Fruit fly (Drosophila melanogaster) whole organism, embryonic: ENCODE data around the gene dwg.

Experiments
- Antp ChIP-seq: fragments of 200-800 bp; sonication (Bioruptor generic); optimal IDR thresholded peaks from 3 replicates; lab custom pipeline; 2016; ENCODE audit warnings: missing biosample characterization, missing genetic modification characterization
- Asciz ChIP-seq: fragments of 200-800 bp; sonication (Bioruptor generic); optimal IDR thresholded peaks from 2 replicates; lab custom pipeline; 2017; ENCODE audit warnings: missing biosample characterization, mild to moderate bottlenecking, missing genetic modification characterization, missing genetic modification reagents
- CG10147 ChIP-seq: fragments of 200-800 bp; sonication (Bioruptor generic); optimal IDR thresholded peaks from 2 replicates; lab custom pipeline; 2019; ENCODE audit warnings: missing biosample characterization, mild to moderate bottlenecking, missing genetic modification characterization, moderate library complexity
- CG11398 ChIP-seq: fragments of 200-800 bp; sonication (Bioruptor generic); optimal IDR thresholded peaks from 2 replicates; lab custom pipeline; 2016; ENCODE audit warnings: missing biosample characterization, missing genetic modification characterization
- CG11695 ChIP-seq: fragments of 200-800 bp; sonication (Bioruptor generic); IDR thresholded peaks from 3 replicates; pipeline ENCODE4 v1.3.6; 2022; ENCODE audit warnings: missing biosample characterization, missing genetic modification characterization
- CG12104 ChIP-seq: fragments of 200-800 bp; sonication (Bioruptor generic); optimal IDR thresholded peaks from 3 replicates; lab custom pipeline; 2016; ENCODE audit warnings: missing biosample characterization, missing genetic modification characterization
- CG13287 ChIP-seq: fragments of 200-800 bp; sonication (Bioruptor generic); IDR thresholded peaks from 2 replicates; pipeline ENCODE4 v1.3.6; 2022; ENCODE audit warnings: missing biosample characterization, missing genetic modification characterization; ENCODE audit not compliant: partially characterized antibody
- CG15696 ChIP-seq: fragments of 200-800 bp; sonication (Bioruptor generic); optimal IDR thresholded peaks from 2 replicates; lab custom pipeline; 2019; ENCODE audit warnings: missing biosample characterization, mild to moderate bottlenecking, missing genetic modification characterization, moderate library complexity
- CG2202 ChIP-seq: fragments of 200-800 bp; sonication (Bioruptor generic); optimal IDR thresholded peaks from 2 replicates; lab custom pipeline; 2018; ENCODE audit warnings: missing biosample characterization, mild to moderate bottlenecking, missing genetic modification characterization
- CG31365 ChIP-seq: fragments of 200-800 bp; sonication (Bioruptor generic); optimal IDR thresholded peaks from 2 replicates; lab custom pipeline; 2018; ENCODE audit warnings: missing biosample characterization, mild to moderate bottlenecking, missing genetic modification characterization
- CG32532 ChIP-seq: fragments of 200-800 bp; sonication (Bioruptor generic); IDR thresholded peaks from 2 replicates; pipeline ENCODE4 v1.3.6; 2022; ENCODE audit warnings: missing biosample characterization, missing genetic modification characterization
- CG34376 ChIP-seq: fragments of 200-800 bp; sonication (Bioruptor generic); optimal IDR thresholded peaks from 2 replicates; lab custom pipeline; 2018; ENCODE audit warnings: missing biosample characterization, mild to moderate bottlenecking, missing genetic modification characterization
- CG3995 ChIP-seq: fragments of 200-800 bp; sonication (Bioruptor generic); optimal IDR thresholded peaks from 3 replicates; lab custom pipeline; 2016; ENCODE audit warnings: missing biosample characterization, missing genetic modification characterization
- CG5245 ChIP-seq: fragments of 200-800 bp; sonication (Bioruptor generic); optimal IDR thresholded peaks from 3 replicates; lab custom pipeline; 2016; ENCODE audit warnings: missing biosample characterization, missing genetic modification characterization
- CG6272 ChIP-seq: fragments of 200-800 bp; sonication (Bioruptor generic); IDR thresholded peaks from 2 replicates; pipeline ENCODE4 v1.3.6; 2022; ENCODE audit warnings: missing biosample characterization, missing genetic modification characterization
- CG6791 ChIP-seq: fragments of 200-800 bp; sonication (Bioruptor generic); IDR thresholded peaks from 3 replicates; pipeline ENCODE4 v1.3.6; 2022; ENCODE audit warnings: missing biosample characterization, missing genetic modification characterization; ENCODE audit not compliant: partially characterized antibody
- CG9215 ChIP-seq: fragments of 200-800 bp; sonication (Bioruptor generic); IDR thresholded peaks from 2 replicates; pipeline ENCODE4 v1.3.6; 2022; ENCODE audit warnings: missing biosample characterization, missing genetic modification characterization
- Dfd ChIP-seq, 2 experiments: fragments of >200 bp; optimal IDR thresholded peaks; 2 replicates each; lab custom pipeline; 2017; ENCODE audit warnings: missing biosample characterization in 2 of 2, missing genetic modification characterization in 2 of 2
- Fer3 ChIP-seq: fragments of 200-800 bp; sonication (Bioruptor generic); optimal IDR thresholded peaks from 2 replicates; lab custom pipeline; 2018; ENCODE audit warnings: missing biosample characterization, mild to moderate bottlenecking, missing genetic modification characterization, moderate library complexity
- HLHmδ ChIP-seq: fragments of 200-800 bp; sonication (Bioruptor generic); optimal IDR thresholded peaks from 2 replicates; lab custom pipeline; 2018; ENCODE audit warnings: missing biosample characterization, mild to moderate bottlenecking, missing genetic modification characterization, moderate library complexity
- HmgZ ChIP-seq: fragments of 200-800 bp; sonication (Bioruptor generic); optimal IDR thresholded peaks from 2 replicates; lab custom pipeline; 2018; ENCODE audit warnings: missing biosample characterization, mild to moderate bottlenecking, missing genetic modification characterization
- Hmr ChIP-seq: fragments of 200-800 bp; sonication (Bioruptor generic); optimal IDR thresholded peaks from 3 replicates; lab custom pipeline; 2017; ENCODE audit warnings: mild to moderate bottlenecking, missing biosample characterization, missing genetic modification reagents, missing genetic modification characterization
- Hr51 ChIP-seq, 2 experiments: fragments of 200-800 bp; sonication (Bioruptor generic); optimal IDR thresholded peaks; 2 replicates in 1 of 2; 3 replicates in 1 of 2; lab custom pipeline; 2016 to 2018; ENCODE audit warnings: missing biosample characterization in 2 of 2, missing genetic modification characterization in 2 of 2, mild to moderate bottlenecking in 1 of 2, moderate library complexity in 1 of 2
- Lim3 ChIP-seq: fragments of 200-800 bp; sonication (Bioruptor generic); IDR thresholded peaks from 2 replicates; pipeline ENCODE4 v1.3.6; 2022; ENCODE audit warnings: missing biosample characterization, missing genetic modification characterization
- NC2α ChIP-seq: fragments of 200-800 bp; sonication (Bioruptor generic); optimal IDR thresholded peaks from 2 replicates; lab custom pipeline; 2016; ENCODE audit warnings: missing biosample characterization, missing genetic modification characterization
- Oaz ChIP-seq: fragments of 200-800 bp; sonication (Bioruptor generic); IDR thresholded peaks from 2 replicates; pipeline ENCODE4 v1.3.6; 2022; ENCODE audit warnings: missing biosample characterization, missing genetic modification characterization
- Oli ChIP-seq: fragments of 200-800 bp; sonication (Bioruptor generic); optimal IDR thresholded peaks from 2 replicates; lab custom pipeline; 2018; ENCODE audit warnings: missing biosample characterization, mild to moderate bottlenecking, missing genetic modification characterization, moderate library complexity
- Rx ChIP-seq: fragments of 200-800 bp; sonication (Bioruptor generic); IDR thresholded peaks from 2 replicates; pipeline ENCODE4 v1.3.6; 2022; ENCODE audit warnings: missing biosample characterization, missing genetic modification characterization
- Scr ChIP-seq: fragments of 200-800 bp; sonication (Bioruptor generic); IDR thresholded peaks from 2 replicates; pipeline ENCODE4 v1.3.6; 2022; ENCODE audit warnings: missing biosample characterization, missing genetic modification characterization; ENCODE audit not compliant: partially characterized antibody
- Side ChIP-seq: fragments of 200-800 bp; sonication (Bioruptor generic); optimal IDR thresholded peaks from 2 replicates; lab custom pipeline; 2016; ENCODE audit warnings: missing biosample characterization, missing genetic modification characterization
- Six4 ChIP-seq: fragments of 200-800 bp; sonication (Bioruptor generic); optimal IDR thresholded peaks from 2 replicates; lab custom pipeline; 2016; ENCODE audit warnings: missing biosample characterization, missing genetic modification characterization
- Spps ChIP-seq: fragments of 200-800 bp; sonication (Bioruptor generic); optimal IDR thresholded peaks from 2 replicates; lab custom pipeline; 2018; ENCODE audit warnings: missing biosample characterization, mild to moderate bottlenecking, missing genetic modification characterization
- ac ChIP-seq: fragments of 200-800 bp; sonication (Bioruptor generic); optimal IDR thresholded peaks from 3 replicates; lab custom pipeline; 2017; ENCODE audit warnings: missing biosample characterization, mild to moderate bottlenecking, missing genetic modification characterization
- ase ChIP-seq: fragments of 200-800 bp; sonication (Bioruptor generic); IDR thresholded peaks from 3 replicates; pipeline ENCODE4 v1.3.6; 2022; ENCODE audit warnings: missing biosample characterization, missing genetic modification characterization
- fu2 ChIP-seq: fragments of 200-800 bp; sonication (Bioruptor generic); optimal IDR thresholded peaks from 2 replicates; lab custom pipeline; 2016; ENCODE audit warnings: missing biosample characterization, missing genetic modification characterization
- grn ChIP-seq: fragments of 200-800 bp; sonication (Bioruptor generic); optimal IDR thresholded peaks from 3 replicates; lab custom pipeline; 2017; ENCODE audit warnings: missing biosample characterization, missing genetic modification characterization
- h ChIP-seq: fragments of >200 bp; optimal IDR thresholded peaks from 2 replicates; lab custom pipeline; 2017
- kni ChIP-seq: fragments of 200-800 bp; sonication (Bioruptor generic); optimal IDR thresholded peaks from 3 replicates; lab custom pipeline; 2017; ENCODE audit warnings: mild to moderate bottlenecking, missing biosample characterization, missing genetic modification reagents, missing genetic modification characterization
- lilli ChIP-seq: fragments of 200-800 bp; sonication (Bioruptor generic); optimal IDR thresholded peaks from 3 replicates; lab custom pipeline; 2016; ENCODE audit warnings: missing biosample characterization, missing genetic modification characterization
- nerfin-1 ChIP-seq: fragments of 200-800 bp; sonication (Bioruptor generic); optimal IDR thresholded peaks from 3 replicates; lab custom pipeline; 2019; ENCODE audit warnings: missing biosample characterization, mild to moderate bottlenecking, missing genetic modification characterization, moderate library complexity
- otp ChIP-seq: fragments of 200-800 bp; sonication (Bioruptor generic); IDR thresholded peaks from 3 replicates; pipeline ENCODE4, ENCODE4 v1.3.6; 2022; ENCODE audit warnings: missing biosample characterization, missing genetic modification characterization
- p53 ChIP-seq: fragments of 200-800 bp; sonication (Bioruptor generic); optimal IDR thresholded peaks from 2 replicates; lab custom pipeline; 2016; ENCODE audit warnings: missing biosample characterization, missing genetic modification characterization
- pan ChIP-seq, 4 experiments: fragments of >200 bp in 3 of 4; fragments of 200-800 bp in 1 of 4; sonication (Bioruptor generic) in 1 of 4; optimal IDR thresholded peaks in 3 of 4; IDR thresholded peaks in 1 of 4; 2 replicates each; pipeline versions ENCODE4 v1.3.6 to Lab custom; 2017 to 2022; ENCODE audit warnings: missing biosample characterization in 2 of 4, missing genetic modification characterization in 2 of 4, mixed read lengths in 1 of 4
- pros ChIP-seq: fragments of 200-800 bp; sonication (Bioruptor generic); optimal IDR thresholded peaks from 3 replicates; lab custom pipeline; 2019; ENCODE audit warnings: missing biosample characterization, mild to moderate bottlenecking, missing genetic modification characterization, moderate library complexity
- pum ChIP-seq: fragments of 200-800 bp; sonication (Bioruptor generic); optimal IDR thresholded peaks from 2 replicates; lab custom pipeline; 2016; ENCODE audit warnings: missing biosample characterization, missing genetic modification characterization
- sc ChIP-seq, 3 experiments: fragments of >200 bp in 2 of 3; fragments of 200-800 bp in 1 of 3; sonication (Bioruptor generic) in 1 of 3; optimal IDR thresholded peaks; 2 replicates in 2 of 3; 3 replicates in 1 of 3; lab custom pipeline; 2017; ENCODE audit warnings: mild to moderate bottlenecking in 1 of 3, missing biosample characterization in 1 of 3, missing genetic modification characterization in 1 of 3, missing genetic modification reagents in 1 of 3
- schlank ChIP-seq: fragments of 200-800 bp; sonication (Bioruptor generic); optimal IDR thresholded peaks from 2 replicates; lab custom pipeline; 2018; ENCODE audit warnings: missing biosample characterization, mild to moderate bottlenecking, missing genetic modification characterization
- sd ChIP-seq: fragments of 200-800 bp; sonication (Bioruptor generic); optimal IDR thresholded peaks from 3 replicates; lab custom pipeline; 2018; ENCODE audit warnings: missing biosample characterization, mild to moderate bottlenecking, missing genetic modification characterization, moderate library complexity
- so ChIP-seq: fragments of 200-800 bp; sonication (Bioruptor generic); IDR thresholded peaks from 3 replicates; pipeline ENCODE4 v1.3.6; 2022; ENCODE audit warnings: missing biosample characterization, missing genetic modification characterization
- unpg ChIP-seq: fragments of 200-800 bp; sonication (Bioruptor generic); optimal IDR thresholded peaks from 3 replicates; lab custom pipeline; 2018; ENCODE audit warnings: missing biosample characterization, mild to moderate bottlenecking, missing genetic modification characterization, moderate library complexity

The dwg gene

DNA sequence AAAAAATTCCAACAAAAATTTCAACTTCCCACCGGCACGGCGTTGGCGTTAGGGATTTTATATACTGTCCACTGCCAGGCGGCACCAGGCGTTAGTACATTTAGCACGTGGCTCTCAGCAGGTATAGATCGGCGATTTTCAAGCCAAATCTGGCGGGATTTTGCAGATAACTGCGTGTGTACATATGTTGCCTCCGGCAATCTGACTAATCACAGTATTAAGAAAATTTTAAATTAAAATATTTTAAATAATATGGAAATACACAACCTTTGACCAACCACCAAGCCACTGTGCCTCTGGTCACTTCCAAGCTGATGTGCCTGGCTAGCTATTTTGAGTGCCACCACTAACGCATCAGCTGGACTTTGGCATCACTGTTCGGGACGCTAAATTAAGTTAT is 4.6 kb downstream of the dwg start, which contains the start of the genes ttm50 and CG2712 (continued):
- TF ChIP-seq Asciz (GFP tag; lab: Kevin White, UChicago) (no peak), CG12104 (GFP tag; lab: Kevin White, UChicago) (peak; percentile 40), h (no peak), p53 (GFP tag; lab: Kevin White, UChicago) (no peak), pros (no peak), Hr51 (GFP tag; optimal IDR thresholded peaks at IDR 0.05; lab: Kevin White, UChicago) (no peak), CG13287 (GFP tag; lab: Robert Waterston, UW) (no peak), HLHmδ (no peak), CG34376 (GFP tag; lab: Kevin White, UChicago) (peak; percentile 28), Dfd (GFP tag; optimal IDR thresholded peaks at IDR 0.05; lab: Kevin White, UChicago) (no peak), pum (GFP tag; lab: Kevin White, UChicago) (no peak), CG2202 (tag; lab: Kevin White, UChicago) (no peak), Rx (0 out of 2 replicates have a peak, but pooled peaks have one; percentile 20), unpg (no peak), CG11695 (no peak), Hmr (GFP tag; lab: Kevin White, UChicago) (no peak), so (GFP tag; lab: Robert Waterston, UW) (no peak), schlank (tag; lab: Kevin White, UChicago) (no peak), sd (no peak), sc (optimal IDR thresholded peaks at IDR 0.05; lab: Kevin White, UChicago) (no peak), sc (GFP tag; optimal IDR thresholded peaks at IDR 0.05; lab: Kevin White, UChicago) (no peak), ase (0 out of 3 replicates have a peak, but pooled peaks have one; percentile 32), Fer3 (tag; lab: Kevin White, UChicago) (peak; percentile 44), lilli (GFP tag; lab: Kevin White, UChicago) (peak; percentile 57), fu2 (GFP tag; lab: Kevin White, UChicago) (no peak), kni (GFP tag; lab: Kevin White, UChicago) (no peak), pan (optimal IDR thresholded peaks at IDR 0.05; lab: Kevin White, UChicago) (no peak), pan (GFP tag; optimal IDR thresholded peaks at IDR 0.05 in 1 of 2, IDR thresholded peaks at IDR 0.05 in 1 of 2) (peak in 1 of 2 experiments; percentile 35), CG6791 (GFP tag; lab: Robert Waterston, UW) (no peak), Oaz (GFP tag; lab: Robert Waterston, UW) (peak; percentile 51; the same call in 1 of the 2 replicates), CG6272 (peak; percentile 51; the same call in 1 of the 2 replicates), Side (GFP tag; lab: Kevin White, UChicago) (no peak), NC2α (GFP tag; lab: Kevin White, UChicago) (no peak), CG3995 (peak; percentile 55), Lim3 (GFP tag; lab: Robert Waterston, UW) (no peak), Oli (tag; lab: Kevin White, UChicago) (peak; percentile 57), CG9215 (GFP tag; lab: Robert Waterston, UW) (peak; percentile 64), CG5245 (GFP tag; lab: Kevin White, UChicago) (no peak), CG11398 (GFP tag; lab: Kevin White, UChicago) (no peak), HmgZ (tag; lab: Kevin White, UChicago) (peak; percentile 68), CG10147 (GFP tag; lab: Kevin White, UChicago) (peak; percentile 66), CG15696 (peak; percentile 59), otp (GFP tag; lab: Robert Waterston, UW) (0 out of 3 replicates have a peak, but pooled peaks have one; percentile 34), Antp (no peak), ac (GFP tag; lab: Kevin White, UChicago) (no peak), CG31365 (tag; lab: Kevin White, UChicago) (no peak), nerfin-1 (tag; lab: Kevin White, UChicago) (peak; percentile 36), CG32532 (GFP tag; lab: Robert Waterston, UW) (peak; percentile 54; the same call in 1 of the 2 replicates), Spps (tag; lab: Kevin White, UChicago) (no peak), Scr (peak; percentile 42; the same call in 1 of the 2 replicates), Six4 (peak; percentile 13), grn (GFP tag; lab: Kevin White, UChicago) (no peak)
